Fruit fly (Drosophila melanogaster) whole organism, pupa: Measurements from ENCODE around the gene CG13716.
A peak's percentile ranks its signal among the peaks of the same experiment; 100 is the strongest.

ENCODE experiments used
- CG10348 ChIP-seq: fragments of 200-800 bp; sonication (Bioruptor generic); IDR thresholded peaks from 2 replicates; pipeline ENCODE4 v1.3.6; 2022; ENCODE audit warnings: missing biosample characterization, missing genetic modification characterization
- CG12605 ChIP-seq: fragments of 200-800 bp; sonication (Bioruptor generic); IDR thresholded peaks from 2 replicates; pipeline ENCODE4 v1.3.6; 2022; ENCODE audit warnings: missing biosample characterization, missing genetic modification characterization
- CG13204 ChIP-seq: fragments of 200-800 bp; sonication (Bioruptor generic); optimal IDR thresholded peaks from 2 replicates; lab custom pipeline; 2018; ENCODE audit warnings: missing biosample characterization, mild to moderate bottlenecking, missing genetic modification characterization, moderate library complexity
- CG14655 ChIP-seq: fragments of 200-800 bp; sonication (Bioruptor generic); optimal IDR thresholded peaks from 3 replicates; lab custom pipeline; 2017; ENCODE audit warnings: mild to moderate bottlenecking, missing biosample characterization, missing genetic modification reagents, missing genetic modification characterization
- CG15710 ChIP-seq: fragments of 200-800 bp; sonication (Bioruptor generic); optimal IDR thresholded peaks from 2 replicates; lab custom pipeline; 2018; ENCODE audit warnings: missing biosample characterization, mild to moderate bottlenecking, missing genetic modification characterization, moderate library complexity
- CG17806 ChIP-seq: fragments of 200-800 bp; sonication (Bioruptor generic); optimal IDR thresholded peaks from 2 replicates; lab custom pipeline; 2018; ENCODE audit warnings: missing biosample characterization, mild to moderate bottlenecking, missing genetic modification characterization, moderate library complexity
- CG32121 ChIP-seq: fragments of 200-800 bp; sonication (Bioruptor generic); IDR thresholded peaks from 2 replicates; pipeline ENCODE4 v1.3.6; 2022; ENCODE audit warnings: missing biosample characterization, missing genetic modification characterization
- CG34367 ChIP-seq: fragments of 200-800 bp; sonication (Bioruptor generic); optimal IDR thresholded peaks from 2 replicates; lab custom pipeline; 2018; ENCODE audit warnings: missing biosample characterization, mild to moderate bottlenecking, missing genetic modification characterization
- CG4496 ChIP-seq: fragments of 200-800 bp; sonication (Bioruptor generic); IDR thresholded peaks from 3 replicates; pipeline ENCODE4 v1.3.6; 2022; ENCODE audit warnings: missing biosample characterization, missing genetic modification characterization
- CG8159 ChIP-seq: fragments of 200-800 bp; sonication (Bioruptor generic); optimal IDR thresholded peaks from 3 replicates; lab custom pipeline; 2018; ENCODE audit warnings: missing biosample characterization, mild to moderate bottlenecking, missing genetic modification characterization, moderate library complexity
- CG8301 ChIP-seq: fragments of 200-800 bp; sonication (Bioruptor generic); optimal IDR thresholded peaks from 2 replicates; lab custom pipeline; 2018; ENCODE audit warnings: missing biosample characterization, mild to moderate bottlenecking, missing genetic modification characterization
- CG9948 ChIP-seq: fragments of 200-800 bp; sonication (Bioruptor generic); optimal IDR thresholded peaks from 2 replicates; lab custom pipeline; 2018; ENCODE audit warnings: missing biosample characterization, mild to moderate bottlenecking, missing genetic modification characterization, moderate library complexity
- D1 ChIP-seq: fragments of 200-800 bp; sonication (Bioruptor generic); optimal IDR thresholded peaks from 2 replicates; lab custom pipeline; 2018; ENCODE audit warnings: missing biosample characterization, mild to moderate bottlenecking, missing genetic modification characterization, moderate library complexity
- EcR ChIP-seq: fragments of 200-800 bp; sonication (Bioruptor generic); optimal IDR thresholded peaks from 3 replicates; lab custom pipeline; 2019; ENCODE audit warnings: missing biosample characterization, missing genetic modification characterization, mild to moderate bottlenecking, moderate library complexity, missing genetic modification reagents
- Ets98B ChIP-seq: fragments of 200-800 bp; sonication (Bioruptor generic); IDR thresholded peaks from 2 replicates; pipeline ENCODE4 v1.3.6; 2022; ENCODE audit warnings: missing biosample characterization, missing genetic modification characterization
- Pif1A ChIP-seq: fragments of 200-800 bp; sonication (Bioruptor generic); optimal IDR thresholded peaks from 3 replicates; lab custom pipeline; 2016; ENCODE audit warnings: missing biosample characterization, missing genetic modification characterization
- Pif1B ChIP-seq: fragments of 200-800 bp; sonication (Bioruptor generic); optimal IDR thresholded peaks from 3 replicates; lab custom pipeline; 2016; ENCODE audit warnings: missing biosample characterization, missing genetic modification characterization
- Snoo ChIP-seq: fragments of 200-800 bp; sonication (Bioruptor generic); optimal IDR thresholded peaks from 3 replicates; lab custom pipeline; 2017; ENCODE audit warnings: missing biosample characterization, mild to moderate bottlenecking, missing genetic modification characterization, inconsistent platforms
- fd96Ca ChIP-seq: fragments of 200-800 bp; sonication (Bioruptor generic); IDR thresholded peaks from 3 replicates; pipeline ENCODE4 v1.3.6; 2022; ENCODE audit warnings: missing biosample characterization, missing genetic modification characterization
- gl ChIP-seq: fragments of 200-800 bp; sonication (Bioruptor generic); optimal IDR thresholded peaks from 2 replicates; lab custom pipeline; 2018; ENCODE audit warnings: missing biosample characterization, mild to moderate bottlenecking, missing genetic modification characterization
- rn ChIP-seq: fragments of 200-800 bp; sonication (Bioruptor generic); IDR thresholded peaks from 2 replicates; pipeline ENCODE4 v1.3.6; 2022; ENCODE audit warnings: missing biosample characterization, missing genetic modification characterization

Gene CG13716

DNA sequence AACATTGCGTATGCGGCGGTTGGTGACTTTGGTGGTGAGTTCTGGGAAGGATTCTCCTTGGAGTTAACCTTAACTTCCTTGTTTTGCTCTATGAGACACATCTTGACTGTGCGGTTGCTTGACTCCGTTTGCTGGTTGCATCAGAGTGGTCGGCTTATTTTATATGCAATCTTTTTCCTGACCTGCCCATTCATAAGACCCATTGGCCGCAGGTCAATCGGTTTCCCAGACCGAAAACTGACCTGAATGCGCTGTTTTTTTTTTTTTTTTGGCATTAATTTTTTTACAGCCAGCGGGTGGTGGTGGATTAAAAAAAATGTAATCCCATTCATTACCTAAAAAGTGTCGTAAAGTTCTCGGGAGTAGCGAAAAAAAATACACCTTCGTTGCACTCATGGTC is at the start of gene CG13716:
Gene CG13716 (minus strand): TSS at position 101 of the 400 bp plus-strand sequence.
- TF ChIP-seq CG32121 (GFP tag; lab: Robert Waterston, UW): no peak
- TF ChIP-seq CG10348 (GFP tag; lab: Robert Waterston, UW): no peak
- TF ChIP-seq CG9948: no peak
- TF ChIP-seq CG8159 (tag; lab: Kevin White, UChicago): no peak
- TF ChIP-seq CG17806 (tag; lab: Kevin White, UChicago): no peak
- TF ChIP-seq CG12605: no peak
- no peak for TF ChIP-seq D1 (tag; lab: Kevin White, UChicago)
- TF ChIP-seq fd96Ca (GFP tag; lab: Robert Waterston, UW): no peak
- no peak for TF ChIP-seq Pif1B
- TF ChIP-seq rn (GFP tag; lab: Robert Waterston, UW): no peak
- no peak for TF ChIP-seq Snoo
- TF ChIP-seq Ets98B (GFP tag; lab: Robert Waterston, UW): no peak
- TF ChIP-seq CG34367 (tag; lab: Kevin White, UChicago): no peak
- no peak for TF ChIP-seq CG14655
- no peak for TF ChIP-seq EcR (GFP tag; lab: Kevin White, UChicago)
- TF ChIP-seq CG15710 (tag; lab: Kevin White, UChicago): no peak
- no peak for TF ChIP-seq CG8301 (tag; lab: Kevin White, UChicago)
- TF ChIP-seq CG13204: no peak
- TF ChIP-seq CG4496 (GFP tag; lab: Robert Waterston, UW): no peak
- TF ChIP-seq gl (tag; lab: Kevin White, UChicago): no peak

DNA sequence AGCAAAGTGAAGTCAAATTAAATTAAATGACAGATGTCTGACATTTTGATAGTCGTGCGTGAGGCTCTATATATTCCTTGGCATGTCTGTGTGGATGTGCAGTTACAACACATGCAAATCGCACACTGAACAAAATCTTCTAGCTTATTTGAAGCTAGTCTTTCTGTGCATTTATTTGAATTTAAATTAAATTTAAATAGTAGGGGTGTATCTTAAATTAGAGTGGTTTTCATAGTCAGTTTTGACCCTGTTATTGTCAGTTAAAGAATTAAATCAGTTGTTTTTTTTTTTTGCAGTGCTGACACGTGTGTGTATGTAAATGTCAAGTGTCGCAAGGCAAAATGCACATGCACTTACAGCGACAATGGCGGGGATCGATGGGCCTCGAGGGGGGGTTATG is 44.5 kb upstream of the CG13716 start:
- peak; percentile 53; the same call in 1 of the 3 replicates for TF ChIP-seq CG4496 (GFP tag; lab: Robert Waterston, UW)
- TF ChIP-seq Pif1A (GFP tag; lab: Kevin White, UChicago): peak; percentile 19
- TF ChIP-seq Pif1B: no peak
- TF ChIP-seq CG8301 (tag; lab: Kevin White, UChicago): peak; percentile 41
- TF ChIP-seq CG8159 (tag; lab: Kevin White, UChicago): peak; percentile 60
- TF ChIP-seq fd96Ca (GFP tag; lab: Robert Waterston, UW): no peak
- peak; percentile 53 for TF ChIP-seq CG14655

DNA sequence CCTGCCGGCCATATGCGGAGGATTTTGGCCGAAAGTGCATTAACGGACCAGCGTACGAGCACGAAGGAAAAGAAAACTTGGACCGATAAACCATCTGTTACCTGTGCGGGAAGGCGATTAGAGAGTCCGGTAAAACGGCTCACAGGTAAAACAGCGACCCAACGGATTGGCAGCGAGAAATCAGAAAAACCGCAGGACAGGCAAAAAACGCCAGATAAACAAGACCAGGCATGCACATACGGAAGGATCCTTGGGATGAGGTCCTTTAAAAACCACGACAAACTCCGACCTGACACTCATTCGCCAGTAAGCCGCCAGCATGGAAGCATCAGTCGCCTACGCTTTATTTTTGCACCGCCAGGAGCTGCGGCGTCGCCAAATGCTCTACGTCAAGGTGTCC is 42.9 kb upstream of the CG13716 start, which contains the start of gene CG34266:
Gene CG34266 (plus strand): TSS at position 301 of the 400 bp plus-strand sequence.
- TF ChIP-seq CG13204: no peak
- no peak for TF ChIP-seq fd96Ca (GFP tag; lab: Robert Waterston, UW)
- no peak for TF ChIP-seq Pif1A (GFP tag; lab: Kevin White, UChicago)
- TF ChIP-seq Snoo: no peak
- TF ChIP-seq EcR (GFP tag; lab: Kevin White, UChicago): no peak
- TF ChIP-seq CG12605: no peak
- TF ChIP-seq CG32121 (GFP tag; lab: Robert Waterston, UW): no peak
- no peak for TF ChIP-seq gl (tag; lab: Kevin White, UChicago)
- no peak for TF ChIP-seq CG8159 (tag; lab: Kevin White, UChicago)
- TF ChIP-seq CG15710 (tag; lab: Kevin White, UChicago): no peak

DNA sequence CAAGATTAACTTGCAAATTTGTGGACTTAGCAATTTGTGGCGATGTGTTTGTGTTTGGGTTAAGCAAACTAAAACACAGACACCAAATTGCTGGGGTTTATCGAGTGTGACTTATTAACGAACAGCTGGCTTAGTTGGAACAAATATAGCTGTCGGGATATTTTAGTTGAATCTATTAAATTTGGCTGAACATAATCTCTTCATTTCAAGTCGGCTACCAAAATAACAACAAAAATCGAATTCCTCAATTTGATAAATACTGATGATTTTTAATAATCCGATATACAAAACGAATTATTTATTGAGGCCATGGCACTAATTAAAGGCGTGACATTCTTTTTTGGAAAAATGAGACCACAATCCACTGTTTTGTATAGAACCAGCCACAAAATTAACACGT is 32.7 kb upstream of the CG13716 start, which contains the start of gene CG32236:
Gene CG32236 (minus strand): TSS at position 101 of the 400 bp plus-strand sequence.
- no peak for TF ChIP-seq CG15710 (tag; lab: Kevin White, UChicago)
- TF ChIP-seq D1 (tag; lab: Kevin White, UChicago): no peak
- TF ChIP-seq CG13204: no peak
- TF ChIP-seq CG10348 (GFP tag; lab: Robert Waterston, UW): no peak
- TF ChIP-seq Pif1B: no peak
- TF ChIP-seq CG8159 (tag; lab: Kevin White, UChicago): no peak
- no peak for TF ChIP-seq EcR (GFP tag; lab: Kevin White, UChicago)
- no peak for TF ChIP-seq CG32121 (GFP tag; lab: Robert Waterston, UW)
- TF ChIP-seq Ets98B (GFP tag; lab: Robert Waterston, UW): no peak
- TF ChIP-seq CG34367 (tag; lab: Kevin White, UChicago): no peak
- no peak for TF ChIP-seq CG17806 (tag; lab: Kevin White, UChicago)
- no peak for TF ChIP-seq gl (tag; lab: Kevin White, UChicago)
- TF ChIP-seq fd96Ca (GFP tag; lab: Robert Waterston, UW): no peak
- no peak for TF ChIP-seq Pif1A (GFP tag; lab: Kevin White, UChicago)
- no peak for TF ChIP-seq CG4496 (GFP tag; lab: Robert Waterston, UW)

DNA sequence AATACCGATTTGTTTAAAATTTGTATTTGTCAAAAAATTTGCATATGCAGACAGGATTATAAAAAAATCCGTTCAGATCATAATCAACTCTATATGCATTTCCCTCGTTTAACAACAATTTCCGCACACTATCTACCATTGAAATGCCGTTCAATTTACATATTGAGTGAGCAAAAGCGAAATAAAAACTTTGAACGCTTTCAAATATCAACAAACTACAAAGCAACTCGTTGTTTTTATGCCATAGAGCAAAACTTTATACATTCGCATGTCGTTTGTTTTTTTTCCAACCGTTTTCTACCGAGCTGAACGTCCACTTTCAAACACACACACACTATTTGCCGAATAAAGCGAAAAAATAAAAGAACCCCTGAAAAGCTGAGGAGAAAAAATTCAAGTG is 13.4 kb upstream of the CG13716 start, which contains the start of gene TTLL1B:
Gene TTLL1B (plus strand): TSS at position 301 of the 400 bp plus-strand sequence.
- TF ChIP-seq Snoo: no peak
- no peak for TF ChIP-seq CG12605
- TF ChIP-seq D1 (tag; lab: Kevin White, UChicago): no peak
- TF ChIP-seq fd96Ca (GFP tag; lab: Robert Waterston, UW): no peak
- TF ChIP-seq CG9948: no peak
- no peak for TF ChIP-seq gl (tag; lab: Kevin White, UChicago)
- no peak for TF ChIP-seq CG14655

DNA sequence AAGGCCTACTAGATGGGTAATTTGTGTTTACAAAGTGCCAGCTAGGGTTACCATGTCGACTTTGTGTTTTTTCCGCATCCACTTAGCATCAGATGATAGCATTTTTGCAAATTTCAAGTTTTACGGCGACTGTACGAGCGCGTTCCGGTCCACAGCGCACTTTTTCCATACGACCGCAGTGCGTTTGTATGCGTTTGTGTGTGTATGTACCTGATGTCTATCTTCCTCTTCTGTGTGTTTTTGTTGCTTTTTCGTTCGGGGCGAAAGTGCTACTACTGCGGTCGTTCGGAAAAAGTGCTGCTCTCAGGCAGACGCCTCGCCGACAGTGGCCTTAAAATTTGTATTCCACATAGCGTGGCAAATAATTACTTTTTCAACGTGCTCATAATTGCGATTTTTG is 7.6 kb downstream of the CG13716 start:
- no peak for TF ChIP-seq CG12605
- TF ChIP-seq EcR (GFP tag; lab: Kevin White, UChicago): no peak
- TF ChIP-seq CG17806 (tag; lab: Kevin White, UChicago): no peak
- no peak for TF ChIP-seq CG14655
- TF ChIP-seq CG10348 (GFP tag; lab: Robert Waterston, UW): no peak
- TF ChIP-seq CG34367 (tag; lab: Kevin White, UChicago): no peak
- TF ChIP-seq D1 (tag; lab: Kevin White, UChicago): no peak
- TF ChIP-seq gl (tag; lab: Kevin White, UChicago): peak; percentile 31
- no peak for TF ChIP-seq Pif1A (GFP tag; lab: Kevin White, UChicago)
- TF ChIP-seq Snoo: no peak
- no peak for TF ChIP-seq CG8159 (tag; lab: Kevin White, UChicago)
- no peak for TF ChIP-seq Pif1B
- no peak for TF ChIP-seq CG9948
- TF ChIP-seq CG15710 (tag; lab: Kevin White, UChicago): no peak
- TF ChIP-seq CG4496 (GFP tag; lab: Robert Waterston, UW): no peak
- peak; percentile 24 for TF ChIP-seq CG8301 (tag; lab: Kevin White, UChicago)
- TF ChIP-seq CG13204: peak; percentile 7
- no peak for TF ChIP-seq rn (GFP tag; lab: Robert Waterston, UW)
- TF ChIP-seq CG32121 (GFP tag; lab: Robert Waterston, UW): 0 out of 2 replicates have a peak, but pooled peaks have one; percentile 31
- TF ChIP-seq fd96Ca (GFP tag; lab: Robert Waterston, UW): peak; percentile 49; the same call in 2 of the 3 replicates
- no peak for TF ChIP-seq Ets98B (GFP tag; lab: Robert Waterston, UW)
